Worm (Caenorhabditis elegans) whole organism, late embryonic: ENCODE data around the gene F19H6.6.

Experiments used
- ets-4 ChIP-seq: sonication (generic microtip); optimal IDR thresholded peaks from 2 replicates; lab custom pipeline; 2016; ENCODE audit warnings: missing genetic modification characterization, missing compliant biosample characterization
- pax-1 ChIP-seq: fragments of 150-350 bp; optimal IDR thresholded peaks from 2 replicates; lab custom pipeline; 2014; ENCODE audit warnings: missing biosample characterization, missing genetic modification characterization
- unc-86 ChIP-seq: sonication (generic microtip); optimal IDR thresholded peaks from 2 replicates; lab custom pipeline; 2016; ENCODE audit warnings: missing genetic modification characterization, missing compliant biosample characterization

ce11 chrX:12357127-12357526 is 3.5 kb upstream of the F19H6.6 start, which contains the start of gene nspc-13:
- no peak for TF ChIP-seq pax-1
- no peak for TF ChIP-seq ets-4 (tag; lab: Kevin White, UChicago)
- no peak for TF ChIP-seq unc-86 (tag; lab: Kevin White, UChicago)
